Fruit fly (Drosophila melanogaster) whole organism, adult: ENCODE results near the gene blanks.

ENCODE experiments used
- CG11617 ChIP-seq: fragments of 200-800 bp; sonication (Bioruptor generic); optimal IDR thresholded peaks from 2 replicates; lab custom pipeline; 2017; ENCODE audit warnings: mild to moderate bottlenecking, missing biosample characterization, missing genetic modification reagents, missing genetic modification characterization
- CG12768 ChIP-seq: fragments of 200-800 bp; sonication (Bioruptor generic); optimal IDR thresholded peaks from 2 replicates; lab custom pipeline; 2017; ENCODE audit warnings: missing biosample characterization, missing genetic modification characterization, mild to moderate bottlenecking, moderate library complexity, missing genetic modification reagents
- CG14711 ChIP-seq: fragments of 200-800 bp; sonication (Bioruptor generic); optimal IDR thresholded peaks from 2 replicates; lab custom pipeline; 2018; ENCODE audit warnings: missing biosample characterization, mild to moderate bottlenecking, missing genetic modification characterization, moderate library complexity
- CG1620 ChIP-seq: fragments of 200-800 bp; sonication (Bioruptor generic); optimal IDR thresholded peaks from 2 replicates; lab custom pipeline; 2016; ENCODE audit warnings: missing biosample characterization, missing genetic modification characterization
- CG33017 ChIP-seq: fragments of 200-800 bp; sonication (Bioruptor generic); optimal IDR thresholded peaks from 2 replicates; lab custom pipeline; 2018; ENCODE audit warnings: missing biosample characterization, mild to moderate bottlenecking, missing genetic modification characterization, moderate library complexity
- CG5204 ChIP-seq: fragments of 200-800 bp; sonication (Bioruptor generic); optimal IDR thresholded peaks from 2 replicates; lab custom pipeline; 2016; ENCODE audit warnings: missing biosample characterization, missing genetic modification characterization
- CG7045 ChIP-seq: fragments of 200-800 bp; sonication (Bioruptor generic); optimal IDR thresholded peaks from 2 replicates; lab custom pipeline; 2017; ENCODE audit warnings: missing biosample characterization, mild to moderate bottlenecking, missing genetic modification characterization
- CG7101 ChIP-seq: fragments of 200-800 bp; sonication (Bioruptor generic); optimal IDR thresholded peaks from 2 replicates; lab custom pipeline; 2018; ENCODE audit warnings: missing biosample characterization, mild to moderate bottlenecking, missing genetic modification characterization, moderate library complexity
- Clk ChIP-seq: fragments of 200-800 bp; sonication (Bioruptor generic); optimal IDR thresholded peaks from 2 replicates; lab custom pipeline; 2017; ENCODE audit warnings: missing biosample characterization, missing genetic modification characterization
- Crg-1 ChIP-seq: fragments of 200-800 bp; sonication (Bioruptor generic); optimal IDR thresholded peaks from 2 replicates; lab custom pipeline; 2016; ENCODE audit warnings: missing biosample characterization, missing genetic modification characterization
- Hr96 ChIP-seq: fragments of 200-800 bp; sonication (Bioruptor generic); optimal IDR thresholded peaks from 2 replicates; lab custom pipeline; 2016; ENCODE audit warnings: missing biosample characterization, missing genetic modification characterization
- Mnt ChIP-seq: fragments of 200-800 bp; sonication (Bioruptor generic); optimal IDR thresholded peaks from 2 replicates; lab custom pipeline; 2016; ENCODE audit warnings: missing biosample characterization, mild to moderate bottlenecking, missing genetic modification characterization
- bab1 ChIP-seq: fragments of 200-800 bp; sonication (Bioruptor generic); optimal IDR thresholded peaks from 3 replicates; lab custom pipeline; 2019; ENCODE audit warnings: missing biosample characterization, mild to moderate bottlenecking, missing genetic modification characterization, moderate library complexity
- cic ChIP-seq: fragments of 200-800 bp; sonication (Bioruptor generic); optimal IDR thresholded peaks from 2 replicates; lab custom pipeline; 2017; ENCODE audit warnings: missing biosample characterization, mild to moderate bottlenecking, missing genetic modification characterization, moderate library complexity
- cnc ChIP-seq, 2 experiments: fragments of >200 bp; optimal IDR thresholded peaks; 2 replicates each; lab custom pipeline; 2017
- kay ChIP-seq: fragments of 200-800 bp; sonication (Bioruptor generic); peaks from one replicate; lab custom pipeline; 2016; ENCODE audit warnings: missing biosample characterization, missing genetic modification characterization, borderline replicate concordance
- ovo ChIP-seq: fragments of 200-800 bp; sonication (Bioruptor generic); optimal IDR thresholded peaks from 2 replicates; lab custom pipeline; 2016; ENCODE audit warnings: missing biosample characterization, missing genetic modification characterization
- pad ChIP-seq: fragments of 200-800 bp; sonication (Bioruptor generic); optimal IDR thresholded peaks from 3 replicates; lab custom pipeline; 2017; ENCODE audit warnings: missing biosample characterization, missing genetic modification characterization, mild to moderate bottlenecking, moderate library complexity, missing genetic modification reagents
- tj ChIP-seq: fragments of 200-800 bp; sonication (Bioruptor generic); optimal IDR thresholded peaks from 3 replicates; lab custom pipeline; 2017; ENCODE audit warnings: missing biosample characterization, mild to moderate bottlenecking, missing genetic modification characterization, moderate library complexity
- toe ChIP-seq: fragments of 200-800 bp; sonication (Bioruptor generic); optimal IDR thresholded peaks from 2 replicates; lab custom pipeline; 2016; ENCODE audit warnings: missing biosample characterization, missing genetic modification characterization

Gene blanks

DNA sequence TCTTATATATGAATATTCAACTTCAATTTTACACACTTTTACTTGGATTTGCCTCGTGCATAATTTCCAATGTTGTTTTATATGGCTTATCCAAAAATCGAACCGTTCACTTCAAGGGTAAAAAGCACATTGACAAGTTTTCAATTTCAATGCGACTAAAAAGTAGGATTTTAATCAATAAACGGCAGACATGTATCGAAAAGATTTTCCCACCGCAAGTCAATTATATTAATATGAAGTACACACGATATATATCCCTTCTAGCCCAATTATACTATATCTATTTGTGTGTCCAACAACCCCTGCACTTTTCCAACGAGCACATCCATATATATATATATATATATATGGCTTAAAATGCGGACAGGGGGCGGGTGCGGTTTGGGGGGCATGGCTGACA lies 12.0 kb upstream of the blanks start, which contains the start of gene CG34342:
Gene CG34342 (minus strand): TSS at position 101 of the 400 bp plus-strand sequence.
- TF ChIP-seq Crg-1 (GFP tag; lab: Kevin White, UChicago): no peak
- TF ChIP-seq Mnt (GFP tag; lab: Kevin White, UChicago): no peak
- TF ChIP-seq ovo: no peak

DNA sequence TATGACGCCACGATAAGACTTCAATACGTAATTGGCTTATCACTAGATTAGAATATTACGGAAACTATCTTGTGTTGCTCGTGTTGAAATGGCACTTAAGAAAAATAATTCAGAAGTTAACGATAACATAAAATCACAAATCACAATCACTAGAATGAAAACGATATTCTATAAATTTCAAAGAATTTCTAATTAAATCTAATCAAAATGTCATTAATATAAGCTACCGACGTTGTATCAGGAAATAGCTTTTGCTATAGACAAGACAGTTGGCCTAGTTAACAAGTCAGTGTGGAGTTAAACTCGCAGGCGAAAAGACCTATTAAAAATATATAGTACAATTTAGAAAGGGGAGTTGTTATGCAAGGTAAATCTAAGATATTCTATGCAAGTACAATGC lies 19.3 kb downstream of the blanks start, which contains the start of gene CG4835:
Gene CG4835 (plus strand): TSS at position 301 of the 400 bp plus-strand sequence.
- no peak for TF ChIP-seq Clk (GFP tag; lab: Kevin White, UChicago)
- no peak for TF ChIP-seq kay
- TF ChIP-seq CG11617 (GFP tag; lab: Kevin White, UChicago): no peak
- no peak for TF ChIP-seq ovo
- no peak for TF ChIP-seq cic (GFP tag; lab: Kevin White, UChicago)
- no peak for TF ChIP-seq CG33017
- no peak for TF ChIP-seq CG7101 (tag; lab: Kevin White, UChicago)
- TF ChIP-seq toe (GFP tag; lab: Kevin White, UChicago): no peak
- no peak for TF ChIP-seq pad (GFP tag; lab: Kevin White, UChicago)
- TF ChIP-seq Mnt (GFP tag; lab: Kevin White, UChicago): no peak
- TF ChIP-seq CG5204 (GFP tag; lab: Kevin White, UChicago): no peak
- no peak for TF ChIP-seq bab1
- no peak for TF ChIP-seq Crg-1 (GFP tag; lab: Kevin White, UChicago)

DNA sequence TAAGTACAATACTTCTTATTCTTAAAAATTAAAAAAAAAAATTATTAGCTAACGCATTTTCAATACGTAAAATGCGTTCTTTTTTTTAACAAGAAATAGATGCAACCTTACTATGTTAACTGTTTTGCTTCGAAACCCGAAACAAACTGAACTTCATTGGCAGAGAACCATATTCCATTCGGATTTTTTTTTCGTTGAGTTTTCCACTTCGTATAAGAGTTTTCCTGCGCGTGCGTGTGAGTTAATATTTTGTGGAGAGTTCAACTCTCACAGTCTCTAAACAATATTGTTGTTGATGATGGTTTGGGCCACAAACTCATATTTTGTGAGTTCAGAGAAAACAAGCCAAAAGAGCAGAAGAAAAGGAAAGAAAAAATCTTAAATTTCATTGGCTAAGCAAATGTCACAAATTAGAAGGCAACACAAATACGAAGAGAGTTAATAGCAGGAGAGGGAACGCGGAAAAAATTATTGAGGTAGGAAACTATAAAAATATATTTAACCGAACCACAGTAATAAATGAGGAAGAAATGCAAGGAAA lies 46.2 kb downstream of the blanks start:
- no peak for TF ChIP-seq Clk (GFP tag; lab: Kevin White, UChicago)
- no peak for TF ChIP-seq CG12768 (GFP tag; lab: Kevin White, UChicago)
- TF ChIP-seq CG7045 (GFP tag; lab: Kevin White, UChicago): no peak
- no peak for TF ChIP-seq CG5204 (GFP tag; lab: Kevin White, UChicago)
- no peak for TF ChIP-seq bab1
- TF ChIP-seq ovo: no peak
- TF ChIP-seq CG33017: no peak
- TF ChIP-seq CG14711 (tag; lab: Kevin White, UChicago): no peak
- no peak for TF ChIP-seq CG1620
- TF ChIP-seq CG7101 (tag; lab: Kevin White, UChicago): no peak
- no peak for TF ChIP-seq cic (GFP tag; lab: Kevin White, UChicago)
- no peak for TF ChIP-seq Hr96 (GFP tag; lab: Kevin White, UChicago)
- no peak for TF ChIP-seq cnc (optimal IDR thresholded peaks at IDR 0.05; lab: Kevin White, UChicago)
- TF ChIP-seq Crg-1 (GFP tag; lab: Kevin White, UChicago): no peak
- no peak for TF ChIP-seq pad (GFP tag; lab: Kevin White, UChicago)
- no peak for TF ChIP-seq Mnt (GFP tag; lab: Kevin White, UChicago)
- no peak for TF ChIP-seq kay
- no peak for TF ChIP-seq CG11617 (GFP tag; lab: Kevin White, UChicago)
- TF ChIP-seq tj (GFP tag; lab: Kevin White, UChicago): no peak

DNA sequence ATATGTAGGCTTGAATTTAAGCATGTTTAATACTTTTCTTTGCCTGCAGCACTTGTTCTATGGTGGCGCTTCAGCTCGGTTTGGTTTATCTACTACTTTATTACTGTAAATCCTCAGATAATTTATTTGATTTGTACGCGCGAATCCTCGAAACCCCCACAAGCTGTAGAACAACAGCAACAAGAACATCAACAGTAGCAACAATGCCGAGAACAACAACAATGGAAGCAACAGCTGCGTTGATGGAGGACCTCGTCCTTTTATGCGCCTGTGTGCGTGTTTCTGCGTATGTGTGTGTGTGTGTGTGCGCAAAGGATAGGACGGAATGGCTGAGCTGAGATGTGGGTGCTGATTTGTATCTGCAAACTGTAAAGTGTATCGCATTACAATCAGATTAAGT lies 50.9 kb downstream of the blanks start:
- no peak for TF ChIP-seq Hr96 (GFP tag; lab: Kevin White, UChicago)
- no peak for TF ChIP-seq CG12768 (GFP tag; lab: Kevin White, UChicago)
- no peak for TF ChIP-seq CG7101 (tag; lab: Kevin White, UChicago)
- no peak for TF ChIP-seq cic (GFP tag; lab: Kevin White, UChicago)
- no peak for TF ChIP-seq kay
- no peak for TF ChIP-seq CG1620
- no peak for TF ChIP-seq cnc (optimal IDR thresholded peaks at IDR 0.05; lab: Kevin White, UChicago)
- no peak for TF ChIP-seq CG33017
- no peak for TF ChIP-seq pad (GFP tag; lab: Kevin White, UChicago)
- no peak for TF ChIP-seq Mnt (GFP tag; lab: Kevin White, UChicago)
- TF ChIP-seq Crg-1 (GFP tag; lab: Kevin White, UChicago): no peak
- TF ChIP-seq CG14711 (tag; lab: Kevin White, UChicago): no peak
- TF ChIP-seq CG7045 (GFP tag; lab: Kevin White, UChicago): no peak
- no peak for TF ChIP-seq bab1
- TF ChIP-seq toe (GFP tag; lab: Kevin White, UChicago): no peak
- no peak for TF ChIP-seq CG5204 (GFP tag; lab: Kevin White, UChicago)
- TF ChIP-seq tj (GFP tag; lab: Kevin White, UChicago): no peak
- no peak for TF ChIP-seq Clk (GFP tag; lab: Kevin White, UChicago)
